Fruit fly (Drosophila melanogaster): ENCODE measurements around the gene pins.
A peak's percentile ranks its signal among the peaks of the same experiment; 100 is the strongest.

Gene pins

DNA sequence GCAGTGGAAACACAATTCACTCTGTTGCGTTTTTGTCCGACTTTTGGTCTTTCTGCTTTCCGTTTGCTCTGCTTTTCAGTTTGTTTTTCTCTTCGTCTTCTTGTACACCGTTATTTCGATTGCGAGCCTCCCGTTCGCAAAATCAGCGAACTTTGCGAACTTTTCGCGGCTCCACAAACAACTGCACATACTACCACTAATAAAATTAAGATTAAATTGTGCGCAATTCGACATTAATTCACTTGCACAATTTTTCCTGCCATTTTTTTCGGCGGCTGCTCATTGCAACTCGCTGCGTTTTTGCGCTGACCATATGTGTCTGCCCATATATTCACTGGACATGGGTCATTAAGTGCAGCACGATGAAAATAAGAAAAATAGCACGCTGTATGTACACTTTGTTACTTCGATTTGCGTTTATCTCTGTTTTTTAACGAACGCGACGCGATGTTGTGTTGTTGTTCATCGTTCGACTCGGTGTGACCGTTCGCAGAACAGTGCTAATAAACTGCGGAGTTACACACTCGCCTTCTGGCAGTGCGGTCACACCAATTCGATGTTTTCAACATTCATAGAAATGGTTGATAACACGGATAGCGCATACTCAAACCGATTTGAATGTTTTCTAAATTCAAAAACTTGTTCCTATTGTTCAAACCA is 23.9 kb upstream of the pins start, which contains the start of gene Klp98A (continued):
- TF ChIP-seq CG13775 (GFP tag; optimal IDR thresholded peaks at IDR 0.05) (peak; percentile 12), CG1233 (GFP tag; optimal IDR thresholded peaks at IDR 0.05) (no peak), insv (GFP tag; optimal IDR thresholded peaks at IDR 0.05) (peak in 1 of 2 experiments; percentile 29), chm (GFP tag; IDR thresholded peaks at IDR 0.05) (peak; percentile 55; the same call in 1 of the 2 replicates), grn (GFP tag; optimal IDR thresholded peaks at IDR 0.05) (peak; percentile 16), CG17829 (tag; optimal IDR thresholded peaks at IDR 0.05) (peak; percentile 54), PHDP (tag; optimal IDR thresholded peaks at IDR 0.05) (peak; percentile 8)

DNA sequence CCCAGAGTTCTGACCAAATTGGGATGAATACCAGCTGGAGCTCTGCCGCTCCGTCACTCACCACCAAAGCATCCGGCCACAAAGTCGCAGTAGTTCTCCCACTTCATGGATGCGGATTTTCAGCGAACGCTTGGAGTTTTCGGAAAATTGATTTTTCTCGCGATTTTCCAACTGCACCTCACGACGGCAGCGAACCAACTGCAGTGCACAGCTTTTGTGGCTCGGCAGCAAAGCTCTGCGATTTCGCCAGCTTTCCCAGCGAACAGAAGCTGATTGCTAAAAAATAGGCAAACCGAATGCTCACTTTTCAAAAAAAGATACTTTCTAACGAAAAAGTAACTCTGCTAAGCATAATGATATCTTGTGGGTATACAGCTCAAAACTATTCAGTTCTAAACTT is 21.5 kb upstream of the pins start, which contains the start of gene CG5646:
Gene CG5646, minus strand, starts transcription at position 206 of the 400 bp plus-strand sequence.
- TF ChIP-seq chinmo (GFP tag; IDR thresholded peaks at IDR 0.05; ENCODE audit: partially characterized antibody) (0 out of 4 replicates have a peak, but pooled peaks have one; percentile 45), CG10979 (tag; optimal IDR thresholded peaks at IDR 0.05) (no peak), Hmx (GFP tag; optimal IDR thresholded peaks at IDR 0.05) (no peak), Bgb (GFP tag; IDR thresholded peaks at IDR 0.05; ENCODE audit: partially characterized antibody) (peak; percentile 9; the same call in 1 of the 2 replicates), ind (GFP tag; optimal IDR thresholded peaks at IDR 0.05) (no peak), ttk (GFP tag; IDR thresholded peaks at IDR 0.05) (no peak), nerfin-2 (GFP tag; IDR thresholded peaks at IDR 0.05; ENCODE audit: partially characterized antibody) (peak; percentile 20; the same call in 1 of the 2 replicates), fd64A (GFP tag; optimal IDR thresholded peaks at IDR 0.05) (no peak), Ets65A (GFP tag) (peak; percentile 42), CTCF (GFP tag; optimal IDR thresholded peaks at IDR 0.05) (peak; percentile 9), NK7.1 (GFP tag; optimal IDR thresholded peaks at IDR 0.05) (no peak), CG14014 (GFP tag; IDR thresholded peaks at IDR 0.05) (no peak), MBD-R2 (GFP tag; IDR thresholded peaks at IDR 0.05) (peak; percentile 32; the same call in 1 of the 2 replicates), Nf-YA (GFP tag; IDR thresholded peaks at IDR 0.05) (0 out of 2 replicates have a peak, but pooled peaks have one; percentile 13), E2f2 (GFP tag; IDR thresholded peaks at IDR 0.05) (peak; percentile 86), pzg (GFP tag; optimal IDR thresholded peaks at IDR 0.05) (peak; percentile 14), Adf1 (GFP tag; IDR thresholded peaks at IDR 0.05) (peak; percentile 24; the same call in 1 of the 2 replicates), CG9932 (GFP tag; IDR thresholded peaks at IDR 0.05) (no peak), Jarid2 (GFP tag; optimal IDR thresholded peaks at IDR 0.05) (no peak), br (optimal IDR thresholded peaks at IDR 0.05) (no peak), ftz-f1 (GFP tag; optimal IDR thresholded peaks at IDR 0.05) (no peak), CG1529 (GFP tag; optimal IDR thresholded peaks at IDR 0.05) (no peak), Asciz (GFP tag; optimal IDR thresholded peaks at IDR 0.05) (no peak), CG7963 (GFP tag; IDR thresholded peaks at IDR 0.05; ENCODE audit: partially characterized antibody) (no peak), CG2199 (GFP tag; IDR thresholded peaks at IDR 0.05) (0 out of 3 replicates have a peak, but pooled peaks have one; percentile 39), CG31224 (GFP tag; IDR thresholded peaks at IDR 0.05) (no peak), CG30403 (GFP tag; optimal IDR thresholded peaks at IDR 0.05) (no peak), CG10959 (GFP tag; IDR thresholded peaks at IDR 0.05) (no peak), H15 (GFP tag; IDR thresholded peaks at IDR 0.05) (0 out of 3 replicates have a peak, but pooled peaks have one; percentile 9), Myb (GFP tag; optimal IDR thresholded peaks at IDR 0.05) (peak; percentile 63), zf30C (GFP tag; optimal IDR thresholded peaks at IDR 0.05) (no peak), Oaz (GFP tag; IDR thresholded peaks at IDR 0.05) (no peak), Drgx (GFP tag; IDR thresholded peaks at IDR 0.05) (peak; percentile 57), ken (GFP tag; IDR thresholded peaks at IDR 0.05) (0 out of 3 replicates have a peak, but pooled peaks have one; percentile 27), Dp (GFP tag; optimal IDR thresholded peaks at IDR 0.05) (peak; percentile 72), kay (GFP tag; optimal IDR thresholded peaks at IDR 0.05) (no peak), CG11695 (GFP tag; IDR thresholded peaks at IDR 0.05) (no peak), CG2202 (tag; optimal IDR thresholded peaks at IDR 0.05) (no peak), CG11085 (GFP tag; IDR thresholded peaks at IDR 0.05) (no peak), CG11456 (GFP tag; IDR thresholded peaks at IDR 0.05) (0 out of 3 replicates have a peak, but pooled peaks have one; percentile 32), CG18011 (GFP tag; optimal IDR thresholded peaks at IDR 0.05) (peak; percentile 96), sqz (GFP tag; optimal IDR thresholded peaks at IDR 0.05) (no peak)

Data from whole organism, embryonic.